Worm (Caenorhabditis elegans) whole organism, L3 larva: ENCODE measurements around the gene ugtp-1.

Source experiments
- R02D3.7 ChIP-seq: fragments of 150-350 bp; optimal IDR thresholded peaks from 2 replicates; lab custom pipeline; 2014; ENCODE audit warnings: missing biosample characterization, missing genetic modification characterization
- aly-2 ChIP-seq: fragments of 150-350 bp; optimal IDR thresholded peaks from 2 replicates; lab custom pipeline; 2014; ENCODE audit warnings: missing biosample characterization, missing genetic modification characterization
- ceh-16 ChIP-seq: sonication (generic microtip); optimal IDR thresholded peaks from 2 replicates; lab custom pipeline; 2017; ENCODE audit warnings: missing biosample characterization, missing genetic modification characterization
- ceh-28 ChIP-seq: fragments of 150-350 bp; optimal IDR thresholded peaks from 2 replicates; lab custom pipeline; 2014; ENCODE audit warnings: missing biosample characterization, missing genetic modification reagents, missing genetic modification characterization
- ceh-82 ChIP-seq: fragments of 150-350 bp; optimal IDR thresholded peaks from 2 replicates; lab custom pipeline; 2014; ENCODE audit warnings: missing biosample characterization, missing genetic modification characterization
- ceh-9 ChIP-seq: sonication (generic microtip); optimal IDR thresholded peaks from 2 replicates; lab custom pipeline; 2018; ENCODE audit warnings: missing biosample characterization, missing genetic modification characterization
- egl-27 ChIP-seq: sonication (generic microtip); optimal IDR thresholded peaks from 4 replicates; lab custom pipeline; 2017; ENCODE audit warnings: missing biosample characterization, missing genetic modification reagents, missing genetic modification characterization
- egl-5 ChIP-seq: fragments of 150-350 bp; optimal IDR thresholded peaks from 2 replicates; lab custom pipeline; 2017; ENCODE audit warnings: missing biosample characterization, missing genetic modification reagents, missing genetic modification characterization, inconsistent platforms
- elt-1 ChIP-seq: fragments of 150-350 bp; optimal IDR thresholded peaks from 2 replicates; lab custom pipeline; 2014; ENCODE audit warnings: missing biosample characterization, missing genetic modification characterization
- elt-2 ChIP-seq: sonication (generic microtip); optimal IDR thresholded peaks from 2 replicates; lab custom pipeline; 2016; ENCODE audit warnings: missing genetic modification reagents, mild to moderate bottlenecking, missing genetic modification characterization, missing compliant biosample characterization
- eor-1 ChIP-seq, 2 experiments: fragments of 150-350 bp; optimal IDR thresholded peaks; 2 replicates each; lab custom pipeline; 2014 to 2018; ENCODE audit warnings: missing biosample characterization in 2 of 2, missing genetic modification characterization in 2 of 2
- fkh-10 ChIP-seq: sonication (generic microtip); optimal IDR thresholded peaks from 2 replicates; lab custom pipeline; 2017; ENCODE audit warnings: missing biosample characterization, missing genetic modification reagents, missing genetic modification characterization
- hmg-11 ChIP-seq: sonication (generic microtip); optimal IDR thresholded peaks from 2 replicates; lab custom pipeline; 2016; ENCODE audit warnings: missing genetic modification characterization, missing compliant biosample characterization
- jun-1 ChIP-seq: fragments of 150-350 bp; optimal IDR thresholded peaks from 2 replicates; lab custom pipeline; 2014; ENCODE audit warnings: missing biosample characterization, missing genetic modification reagents, missing genetic modification characterization
- lin-15B ChIP-seq: fragments of 150-350 bp; optimal IDR thresholded peaks from 2 replicates; lab custom pipeline; 2014; ENCODE audit warnings: missing biosample characterization, missing genetic modification characterization
- lin-39 ChIP-seq: fragments of 150-350 bp; optimal IDR thresholded peaks from 2 replicates; lab custom pipeline; 2018; ENCODE audit warnings: missing biosample characterization, missing genetic modification reagents, missing genetic modification characterization
- lsy-12 ChIP-seq: sonication (generic microtip); optimal IDR thresholded peaks from 2 replicates; lab custom pipeline; 2016; ENCODE audit warnings: mild to moderate bottlenecking, missing genetic modification characterization, missing compliant biosample characterization
- mdl-1 ChIP-seq: fragments of 150-350 bp; optimal IDR thresholded peaks from 2 replicates; lab custom pipeline; 2014; ENCODE audit warnings: missing biosample characterization, missing genetic modification characterization
- nfya-1 ChIP-seq: sonication (generic microtip); optimal IDR thresholded peaks from 2 replicates; lab custom pipeline; 2017; ENCODE audit warnings: missing genetic modification characterization, mild to moderate bottlenecking, missing compliant biosample characterization, antibody characterized with exemption, moderate library complexity; ENCODE audit not compliant: insufficient read depth
- nhr-12 ChIP-seq: fragments of 150-350 bp; optimal IDR thresholded peaks from 2 replicates; lab custom pipeline; 2014; ENCODE audit warnings: missing biosample characterization, missing genetic modification characterization
- nhr-23 ChIP-seq: fragments of 150-350 bp; optimal IDR thresholded peaks from 2 replicates; lab custom pipeline; 2014; ENCODE audit warnings: missing biosample characterization, missing genetic modification reagents, missing genetic modification characterization
- nhr-25 ChIP-seq: sonication (generic microtip); optimal IDR thresholded peaks from 2 replicates; lab custom pipeline; 2017; ENCODE audit warnings: missing biosample characterization, missing genetic modification characterization
- nhr-28 ChIP-seq: fragments of 150-350 bp; optimal IDR thresholded peaks from 2 replicates; lab custom pipeline; 2014; ENCODE audit warnings: missing biosample characterization, missing genetic modification characterization
- nhr-43 ChIP-seq: sonication (generic microtip); optimal IDR thresholded peaks from 2 replicates; lab custom pipeline; 2016; ENCODE audit warnings: mild to moderate bottlenecking, missing genetic modification characterization, missing compliant biosample characterization; ENCODE audit not compliant: poor library complexity, severe bottlenecking
- nhr-67 ChIP-seq: fragments of 150-350 bp; optimal IDR thresholded peaks from 2 replicates; lab custom pipeline; 2014; ENCODE audit warnings: missing biosample characterization, missing genetic modification characterization
- nhr-76 ChIP-seq: fragments of 150-350 bp; sonication (generic microtip); optimal IDR thresholded peaks from 5 replicates; lab custom pipeline; 2014; ENCODE audit warnings: missing biosample characterization, missing genetic modification characterization
- nhr-77 ChIP-seq: fragments of 150-350 bp; optimal IDR thresholded peaks from 2 replicates; lab custom pipeline; 2014; ENCODE audit warnings: missing biosample characterization, missing genetic modification characterization
- pha-4 ChIP-seq: fragments of 150-350 bp; optimal IDR thresholded peaks from 2 replicates; lab custom pipeline; 2014; ENCODE audit warnings: missing biosample characterization, missing genetic modification reagents, missing genetic modification characterization
- pqm-1 ChIP-seq: fragments of 150-350 bp; optimal IDR thresholded peaks from 2 replicates; lab custom pipeline; 2017; ENCODE audit warnings: missing biosample characterization, missing genetic modification characterization, inconsistent platforms
- sea-2 ChIP-seq: fragments of 150-350 bp; sonication (generic microtip); optimal IDR thresholded peaks from 4 replicates; lab custom pipeline; 2014; ENCODE audit warnings: missing biosample characterization, missing genetic modification reagents, missing genetic modification characterization
- skn-1 ChIP-seq: fragments of 150-350 bp; optimal IDR thresholded peaks from 2 replicates; lab custom pipeline; 2014; ENCODE audit warnings: missing biosample characterization, missing genetic modification characterization
- snpc-4 ChIP-seq: fragments of 150-350 bp; optimal IDR thresholded peaks from 2 replicates; lab custom pipeline; 2014; ENCODE audit warnings: missing biosample characterization, missing genetic modification characterization
- tbx-2 ChIP-seq: sonication (generic microtip); optimal IDR thresholded peaks from 2 replicates; lab custom pipeline; 2016; ENCODE audit warnings: mild to moderate bottlenecking, missing genetic modification characterization, missing compliant biosample characterization
- unc-39 ChIP-seq: sonication (generic microtip); optimal IDR thresholded peaks from 4 replicates; lab custom pipeline; 2017; ENCODE audit warnings: missing biosample characterization, missing genetic modification characterization
- unc-62 ChIP-seq: fragments of 150-350 bp; sonication (generic microtip); optimal IDR thresholded peaks from 4 replicates; lab custom pipeline; 2014; ENCODE audit warnings: missing biosample characterization, missing genetic modification reagents, missing genetic modification characterization
- ztf-4 ChIP-seq: fragments of 150-350 bp; optimal IDR thresholded peaks from 2 replicates; lab custom pipeline; 2014; ENCODE audit warnings: missing biosample characterization, missing genetic modification characterization

ugtp-1 gene

ce11 chrIII:8709735-8710134, 40.8 kb downstream of the ugtp-1 start:
- no peak for TF ChIP-seq lin-39
- no peak for TF ChIP-seq sea-2
- TF ChIP-seq lsy-12 = no peak
- no peak for TF ChIP-seq skn-1
- TF ChIP-seq pha-4 (tag; lab: Kevin White, UChicago) = no peak
- TF ChIP-seq nhr-43 (tag; lab: Kevin White, UChicago) = peak; percentile 15
- no peak for TF ChIP-seq ceh-28 (tag; lab: Kevin White, UChicago)

- TF ChIP-seq fkh-10 (GFP tag; lab: Kevin White, UChicago) (no peak), egl-27 (no peak), lin-15B (tag; lab: Kevin White, UChicago) (no peak), mdl-1 (no peak), ceh-28 (tag; lab: Kevin White, UChicago) (no peak)
These were observed 45.7 kb downstream of the ugtp-1 start, which contains the start of gene B0303.16 for ce11 chrIII:8704765-8705164. TSS of gene B0303.16 (plus strand) at chrIII:8705065.

ce11 chrIII:8700289-8700957, 50.1 kb downstream of the ugtp-1 start, which contains the start of the genes sdz-1 and vps-33.1:
TSS of gene sdz-1 (minus strand) at chrIII:8700339.
TSS of gene vps-33.1 (plus strand) at chrIII:8700927.
- TF ChIP-seq nhr-76 (tag; lab: Kevin White, UChicago) (no peak), elt-2 (tag; lab: Kevin White, UChicago) (no peak), egl-27 (no peak), pqm-1 (tag; lab: Kevin White, UChicago) (no peak), nhr-43 (tag; lab: Kevin White, UChicago) (peak; percentile 42), R02D3.7 (tag; lab: Kevin White, UChicago) (peak; percentile 27), nhr-12 (no peak), nhr-25 (peak; percentile 21), nhr-28 (tag; lab: Kevin White, UChicago) (no peak), elt-1 (tag; lab: Kevin White, UChicago) (no peak), ceh-9 (tag; lab: Kevin White, UChicago) (no peak), nfya-1 (tag; lab: Kevin White, UChicago) (peak; percentile 83), lin-39 (peak; percentile 51), hmg-11 (tag; lab: Kevin White, UChicago) (no peak), nhr-67 (tag; lab: Kevin White, UChicago) (no peak), snpc-4 (tag; lab: Kevin White, UChicago) (peak; percentile 53), ztf-4 (tag; lab: Kevin White, UChicago) (no peak), jun-1 (tag; lab: Kevin White, UChicago) (no peak), nhr-23 (tag; lab: Kevin White, UChicago) (peak; percentile 38), lin-15B (tag; lab: Kevin White, UChicago) (peak; percentile 86), aly-2 (tag; lab: Kevin White, UChicago) (no peak), eor-1 (tag; optimal IDR thresholded peaks at IDR 0.05; lab: Kevin White, UChicago) (no peak), ceh-28 (tag; lab: Kevin White, UChicago) (no peak), egl-5 (tag; lab: Kevin White, UChicago) (no peak)

- TF ChIP-seq R02D3.7 (tag; lab: Kevin White, UChicago) (no peak), nhr-28 (tag; lab: Kevin White, UChicago) (no peak), tbx-2 (tag; lab: Kevin White, UChicago) (no peak), unc-62 (no peak), nhr-76 (tag; lab: Kevin White, UChicago) (no peak), mdl-1 (no peak), nhr-77 (tag; lab: Kevin White, UChicago) (no peak), lin-15B (tag; lab: Kevin White, UChicago) (no peak), ceh-82 (tag; lab: Kevin White, UChicago) (no peak), aly-2 (tag; lab: Kevin White, UChicago) (no peak), elt-2 (tag; lab: Kevin White, UChicago) (no peak), nfya-1 (tag; lab: Kevin White, UChicago) (no peak), ztf-4 (tag; lab: Kevin White, UChicago) (no peak), unc-39 (tag; lab: Kevin White, UChicago) (no peak), pha-4 (tag; lab: Kevin White, UChicago) (no peak), pqm-1 (tag; lab: Kevin White, UChicago) (no peak), ceh-16 (tag; lab: Kevin White, UChicago) (no peak)
These were observed 53.1 kb downstream of the ugtp-1 start for ce11 chrIII:8697268-8697907.
